Fruit fly (Drosophila melanogaster): ENCODE measurements around the gene CG1552.

DNA sequence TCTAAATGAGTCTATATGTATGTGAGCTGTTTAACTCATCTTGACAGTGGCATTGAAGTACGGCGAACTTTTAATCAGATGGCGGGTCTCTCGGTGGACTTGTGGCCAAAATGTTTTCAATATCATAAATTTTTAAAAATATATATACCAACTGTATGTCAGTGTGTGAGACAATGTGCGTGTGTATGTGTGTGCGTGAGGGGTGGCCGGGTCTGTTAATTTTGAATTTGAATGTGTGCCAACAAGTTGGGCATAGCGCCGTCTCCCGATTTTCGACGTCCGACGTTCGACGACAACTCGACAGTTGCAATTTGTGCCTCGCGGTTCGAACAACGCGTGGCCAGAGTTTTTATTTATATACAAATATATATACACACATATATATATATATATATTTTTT is 8.9 kb downstream of the CG1552 start, which contains the start of gene SmydA-4:
- TF ChIP-seq psq (GFP tag; optimal IDR thresholded peaks at IDR 0.05) = no peak
- TF ChIP-seq tai (GFP tag; optimal IDR thresholded peaks at IDR 0.05) = no peak
- no peak for TF ChIP-seq Rel (GFP tag; optimal IDR thresholded peaks at IDR 0.05)
- no peak for TF ChIP-seq Rel (tag; optimal IDR thresholded peaks at IDR 0.05)
- TF ChIP-seq CG32264 (GFP tag; optimal IDR thresholded peaks at IDR 0.05) = no peak
- TF ChIP-seq lola (GFP tag; optimal IDR thresholded peaks at IDR 0.05) = no peak
- no peak for TF ChIP-seq pan (optimal IDR thresholded peaks at IDR 0.05)
- TF ChIP-seq usp (GFP tag; optimal IDR thresholded peaks at IDR 0.05) = no peak
- no peak for TF ChIP-seq fru (GFP tag; optimal IDR thresholded peaks at IDR 0.05)
